Worm (Caenorhabditis elegans): Measurements from ENCODE around the gene fipr-7.

The fipr-7 gene

DNA sequence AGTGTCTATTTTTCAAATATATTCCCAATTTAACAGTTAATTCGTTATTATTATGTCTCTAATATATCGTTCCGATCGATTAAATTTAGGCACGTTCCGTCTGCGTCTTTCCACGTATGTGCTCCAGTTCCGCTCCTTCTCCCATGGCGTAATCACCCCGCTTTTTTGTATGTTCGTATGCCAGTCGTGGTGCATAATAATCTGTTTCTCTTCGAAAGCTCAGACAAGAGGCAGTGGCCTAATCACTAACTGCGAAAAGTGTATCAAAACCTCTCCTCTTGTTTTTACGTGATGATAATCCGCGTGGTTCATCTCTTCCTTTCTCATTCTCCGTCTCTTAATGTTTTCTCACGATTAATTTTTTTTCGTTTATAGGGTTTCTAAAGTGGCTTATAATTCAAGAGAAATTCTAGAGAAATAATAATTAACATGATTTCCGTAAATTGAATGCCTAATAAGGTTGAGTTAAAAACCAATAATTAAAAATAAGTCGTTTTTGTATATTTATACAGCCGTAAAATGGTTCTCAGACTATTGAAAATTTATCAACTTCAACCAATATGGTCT is 18.1 kb downstream of the fipr-7 start:
- TF ChIP-seq ceh-82 (tag; optimal IDR thresholded peaks at IDR 0.05), result no peak
- TF ChIP-seq ama-1 (optimal IDR thresholded peaks at IDR 0.05), result peak; percentile 75
- no peak for TF ChIP-seq nhr-77 (tag; optimal IDR thresholded peaks at IDR 0.05)
- TF ChIP-seq ztf-11 (tag; optimal IDR thresholded peaks at IDR 0.05), result no peak

DNA sequence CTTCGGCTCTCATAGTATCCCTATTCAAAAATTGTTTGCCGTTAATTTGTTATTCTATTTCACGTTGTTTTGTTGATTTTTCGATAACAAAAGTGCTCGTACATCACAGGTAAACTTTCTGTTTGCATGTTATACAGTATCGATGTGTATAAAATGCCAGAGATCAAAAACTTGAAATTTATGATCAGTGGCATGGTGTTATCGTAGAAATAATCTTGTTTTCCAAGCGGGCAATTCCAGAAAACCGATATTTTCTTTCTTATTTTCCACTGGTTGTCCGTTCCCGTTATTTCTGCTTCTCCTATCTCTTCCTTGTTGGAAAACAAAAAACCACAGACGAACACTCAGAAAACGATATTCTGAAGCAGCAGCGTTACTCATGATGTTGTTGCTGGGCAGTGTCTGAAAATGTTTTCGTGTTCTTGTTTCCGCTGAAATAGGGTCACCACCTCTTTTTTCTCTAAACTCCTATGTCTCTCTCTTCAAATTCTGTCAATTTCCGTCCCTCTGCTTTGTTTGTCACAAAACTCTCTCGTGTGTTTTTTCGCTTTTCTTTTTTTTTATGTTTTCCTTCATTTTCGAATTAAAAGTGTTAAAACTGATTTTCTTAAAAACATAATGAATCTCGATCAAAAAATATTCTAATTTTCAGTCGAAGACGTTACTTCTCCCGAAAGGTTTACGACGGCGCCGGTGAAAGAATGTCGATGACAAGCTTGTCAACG is 18.8 kb downstream of the fipr-7 start, which contains the start of gene akt-1:
Gene akt-1, plus strand, starts transcription at position 651 of the 725 bp plus-strand sequence.
- TF ChIP-seq elt-2 (tag; optimal IDR thresholded peaks at IDR 0.05) (peak; percentile 17), hmg-11 (tag; optimal IDR thresholded peaks at IDR 0.05) (peak; percentile 4), nfya-1 (tag; optimal IDR thresholded peaks at IDR 0.05; ENCODE audit: insufficient read depth) (no peak), pqm-1 (tag; optimal IDR thresholded peaks at IDR 0.05) (peak; percentile 77), pha-4 (tag; optimal IDR thresholded peaks at IDR 0.05) (peak; percentile 1)

- TF ChIP-seq tbx-2 (tag; optimal IDR thresholded peaks at IDR 0.05) (no peak), nhr-28 (tag; optimal IDR thresholded peaks at IDR 0.05) (no peak), nhr-237 (tag; optimal IDR thresholded peaks at IDR 0.05) (no peak), nhr-12 (tag; optimal IDR thresholded peaks at IDR 0.05) (no peak), ceh-82 (tag; optimal IDR thresholded peaks at IDR 0.05) (no peak), pha-4 (tag; optimal IDR thresholded peaks at IDR 0.05) (no peak), elt-3 (tag; optimal IDR thresholded peaks at IDR 0.05) (no peak), ceh-28 (tag; optimal IDR thresholded peaks at IDR 0.05) (no peak), unc-39 (tag; optimal IDR thresholded peaks at IDR 0.05) (no peak)
Observed at ce11 chrV:10249515-10249914, 19.9 kb downstream of the fipr-7 start.

DNA sequence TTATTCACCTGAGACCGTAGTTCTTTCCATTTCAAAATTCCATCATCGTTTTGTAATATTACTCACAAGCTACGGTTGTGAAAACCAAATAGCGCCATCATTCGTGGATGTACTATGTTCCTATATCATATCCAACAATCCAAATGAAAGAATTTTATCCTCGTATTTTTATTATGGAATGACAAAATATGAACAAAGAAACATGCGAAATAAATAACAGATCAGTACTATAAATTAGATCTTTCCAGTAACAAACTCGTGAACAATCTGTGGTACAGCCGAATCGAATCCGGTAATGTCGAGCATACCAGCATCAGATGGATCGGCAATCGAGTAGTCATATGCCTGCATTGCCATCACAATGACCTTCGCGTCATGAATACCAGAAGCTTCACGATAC is 23.1 kb downstream of the fipr-7 start:
- no peak for TF ChIP-seq nhr-76 (tag; optimal IDR thresholded peaks at IDR 0.05)
- peak; percentile 53 for TF ChIP-seq ama-1 (optimal IDR thresholded peaks at IDR 0.05)

ce11 chrV:10255005-10255472 is 25.4 kb downstream of the fipr-7 start, which contains the start of gene rop-1:
rop-1 (minus strand) TSS chrV:10255055.
- TF ChIP-seq elt-1 (tag; optimal IDR thresholded peaks at IDR 0.05), result no peak
- TF ChIP-seq pha-4 (tag; optimal IDR thresholded peaks at IDR 0.05), result peak; percentile 62
- TF ChIP-seq ceh-28 (tag; optimal IDR thresholded peaks at IDR 0.05), result no peak
- peak; percentile 13 for TF ChIP-seq elt-2 (tag; optimal IDR thresholded peaks at IDR 0.05)
- TF ChIP-seq sea-2 (GFP tag; optimal IDR thresholded peaks at IDR 0.05), result no peak
- no peak for TF ChIP-seq mdl-1 (tag; optimal IDR thresholded peaks at IDR 0.05)
- no peak for TF ChIP-seq nhr-12 (tag; optimal IDR thresholded peaks at IDR 0.05)
- TF ChIP-seq pqm-1 (tag; optimal IDR thresholded peaks at IDR 0.05), result peak; percentile 32
- TF ChIP-seq ztf-4 (tag; optimal IDR thresholded peaks at IDR 0.05), result no peak
- peak; percentile 7 for TF ChIP-seq nfya-1 (tag; optimal IDR thresholded peaks at IDR 0.05; ENCODE audit: insufficient read depth)

DNA sequence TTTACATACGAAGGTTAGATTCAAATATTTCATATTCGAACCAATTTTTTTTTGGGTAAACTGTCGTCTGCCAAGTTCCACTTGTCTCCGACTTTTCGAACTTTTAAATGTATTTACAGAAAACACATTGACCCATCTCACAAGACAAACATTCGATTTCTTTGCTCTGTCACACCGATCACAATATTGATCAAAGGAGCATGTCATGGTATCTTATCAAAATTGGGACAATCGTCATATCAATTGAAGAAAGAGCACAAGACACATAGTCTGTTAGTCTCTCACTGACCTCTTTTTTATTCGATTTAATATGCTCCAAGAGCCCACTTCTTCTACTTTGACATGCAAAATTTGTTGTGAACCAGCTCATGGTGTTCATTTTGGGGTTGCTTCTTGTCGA is 26.4 kb downstream of the fipr-7 start, which contains the start of gene nhr-232:
Gene nhr-232, plus strand, starts transcription at position 121 of the 400 bp plus-strand sequence.
- TF ChIP-seq nfya-1 (tag; optimal IDR thresholded peaks at IDR 0.05; ENCODE audit: insufficient read depth) (no peak), pha-4 (tag; optimal IDR thresholded peaks at IDR 0.05) (peak; percentile 70), lin-15B (tag; optimal IDR thresholded peaks at IDR 0.05) (no peak), pqm-1 (tag; optimal IDR thresholded peaks at IDR 0.05) (peak; percentile 84), snpc-4 (tag; optimal IDR thresholded peaks at IDR 0.05) (no peak), ceh-82 (tag; optimal IDR thresholded peaks at IDR 0.05) (no peak), unc-62 (GFP tag; optimal IDR thresholded peaks at IDR 0.05) (no peak), aly-2 (tag; optimal IDR thresholded peaks at IDR 0.05) (no peak), elt-2 (tag; optimal IDR thresholded peaks at IDR 0.05) (peak; percentile 81), jun-1 (tag; optimal IDR thresholded peaks at IDR 0.05) (peak; percentile 27)

ce11 chrV:10260460-10260859 is 30.8 kb downstream of the fipr-7 start, which contains the start of gene sri-18:
sri-18 (minus strand) TSS chrV:10260560.
- TF ChIP-seq ama-1 (optimal IDR thresholded peaks at IDR 0.05) (no peak), nhr-43 (tag; optimal IDR thresholded peaks at IDR 0.05; ENCODE audit: poor library complexity, severe bottlenecking) (no peak), hmg-11 (tag; optimal IDR thresholded peaks at IDR 0.05) (no peak), nhr-11 (tag; optimal IDR thresholded peaks at IDR 0.05) (no peak), ztf-4 (tag; optimal IDR thresholded peaks at IDR 0.05) (no peak), lin-15B (tag; optimal IDR thresholded peaks at IDR 0.05) (no peak), ceh-82 (tag; optimal IDR thresholded peaks at IDR 0.05) (no peak), daf-12 (tag; optimal IDR thresholded peaks at IDR 0.05) (no peak), fos-1 (tag; optimal IDR thresholded peaks at IDR 0.05) (no peak), nhr-23 (tag; optimal IDR thresholded peaks at IDR 0.05) (no peak), ceh-28 (tag; optimal IDR thresholded peaks at IDR 0.05) (no peak), fkh-2 (tag; optimal IDR thresholded peaks at IDR 0.05) (no peak), skn-1 (tag; optimal IDR thresholded peaks at IDR 0.05) (no peak), nhr-25 (tag; optimal IDR thresholded peaks at IDR 0.05) (no peak), nfya-1 (tag; optimal IDR thresholded peaks at IDR 0.05; ENCODE audit: insufficient read depth) (no peak), pha-4 (tag; optimal IDR thresholded peaks at IDR 0.05) (no peak), elt-1 (tag; optimal IDR thresholded peaks at IDR 0.05) (no peak), ceh-16 (tag; optimal IDR thresholded peaks at IDR 0.05) (no peak), nhr-12 (tag; optimal IDR thresholded peaks at IDR 0.05) (no peak)
